Worm (Caenorhabditis elegans) whole organism, L1 larva: ENCODE data around the gene npr-5.

ENCODE experiments used
- dpl-1 ChIP-seq, 3 experiments: fragments of 150-350 bp in 2 of 3; sonication (generic microtip) in 1 of 3; optimal IDR thresholded peaks; 2 replicates each; lab custom pipeline; 2014 to 2017; ENCODE audit warnings: missing biosample characterization in 3 of 3, missing genetic modification characterization in 3 of 3, missing genetic modification reagents in 3 of 3
- egl-13 ChIP-seq: sonication (generic microtip); optimal IDR thresholded peaks from 2 replicates; lab custom pipeline; 2016; ENCODE audit warnings: missing genotype, missing genetic modification reagents, missing genetic modification characterization, missing compliant biosample characterization
- fkh-10 ChIP-seq: sonication (generic microtip); optimal IDR thresholded peaks from 2 replicates; lab custom pipeline; 2017; ENCODE audit warnings: missing biosample characterization, missing genetic modification reagents, missing genetic modification characterization
- fos-1 ChIP-seq: fragments of 150-350 bp; optimal IDR thresholded peaks from 2 replicates; lab custom pipeline; 2014; ENCODE audit warnings: missing biosample characterization, missing genetic modification characterization
- mdl-1 ChIP-seq, 2 experiments: fragments of 150-350 bp; optimal IDR thresholded peaks; 2 replicates each; lab custom pipeline; 2014 to 2017; ENCODE audit warnings: missing biosample characterization in 2 of 2, missing genetic modification characterization in 2 of 2, inconsistent platforms in 1 of 2
- tbx-2 ChIP-seq: sonication (generic microtip); optimal IDR thresholded peaks from 2 replicates; lab custom pipeline; 2016; ENCODE audit warnings: missing genetic modification characterization, missing compliant biosample characterization
- unc-62 ChIP-seq: fragments of 150-350 bp; optimal IDR thresholded peaks from 2 replicates; lab custom pipeline; 2014; ENCODE audit warnings: missing biosample characterization, missing genetic modification reagents, missing genetic modification characterization

DNA sequence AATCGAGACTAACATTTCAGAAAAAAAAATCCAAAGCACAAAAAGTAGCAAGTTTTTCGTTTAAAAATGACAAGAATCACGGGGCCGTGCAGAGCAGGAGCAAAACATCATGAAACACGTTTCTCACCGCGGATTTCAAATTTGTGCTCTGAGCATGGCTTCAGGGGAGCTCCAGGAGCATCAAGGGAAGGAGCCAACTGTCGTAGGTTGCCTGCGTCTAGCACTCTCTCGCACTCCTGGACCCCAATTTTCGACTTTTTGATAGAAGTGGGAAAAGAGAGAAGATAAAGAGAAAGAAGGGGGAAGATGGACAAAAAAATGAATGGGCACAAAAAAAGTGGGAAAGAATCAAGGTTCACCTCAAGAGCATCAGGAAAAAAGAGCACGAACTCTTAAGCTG lies 3.3 kb upstream of the npr-5 start:
- TF ChIP-seq egl-13 (tag; lab: Kevin White, UChicago) (no peak), fkh-10 (no peak), mdl-1 (tag; optimal IDR thresholded peaks at IDR 0.05; lab: Kevin White, UChicago) (no peak), unc-62 (GFP tag; lab: Kevin White, UChicago) (no peak), fos-1 (no peak), dpl-1 (GFP tag; optimal IDR thresholded peaks at IDR 0.05; lab: Kevin White, UChicago) (no peak), tbx-2 (no peak)
